Fruit fly (Drosophila melanogaster): Measurements from ENCODE around the gene CG42759.

DNA sequence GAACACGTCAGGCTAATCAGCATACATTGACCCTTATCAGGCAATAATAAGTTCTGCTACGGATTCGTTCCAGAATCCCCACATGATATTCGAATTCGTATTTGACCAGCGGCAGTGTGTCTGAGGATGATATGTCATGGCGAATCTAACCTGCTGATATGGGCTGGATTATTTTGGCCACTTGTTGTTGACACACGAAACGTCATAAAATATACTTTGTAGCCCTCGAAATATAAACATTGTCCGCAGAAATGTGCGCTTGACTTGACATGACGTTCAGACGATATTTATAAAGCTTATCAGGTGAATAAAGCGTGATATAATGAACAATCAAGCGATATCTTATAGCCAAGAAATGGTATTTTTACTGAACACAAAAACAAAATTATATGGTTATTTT lies 23.5 kb downstream of the CG42759 start:
- TF ChIP-seq EcR (GFP tag; optimal IDR thresholded peaks at IDR 0.05) (no peak), psq (optimal IDR thresholded peaks at IDR 0.05) (no peak), Dll (optimal IDR thresholded peaks at IDR 0.05) (no peak), CG8478 (optimal IDR thresholded peaks at IDR 0.05) (no peak)

All from whole organism.